Fruit fly (Drosophila melanogaster): ENCODE results near the gene cry.

cry gene

dm6 chr3R:19211778-19212177, at the start of gene cry:
cry (plus strand) TSS chr3R:19212154.
- no peak for TF ChIP-seq fd85E (GFP tag; optimal IDR thresholded peaks at IDR 0.05)
- peak; percentile 89 for TF ChIP-seq Eip75B (GFP tag; optimal IDR thresholded peaks at IDR 0.05)
- peak; percentile 94 for TF ChIP-seq OdsH (GFP tag; optimal IDR thresholded peaks at IDR 0.05)
- TF ChIP-seq CG7368 (GFP tag; optimal IDR thresholded peaks at IDR 0.05) = peak; percentile 74
- TF ChIP-seq CG6854 (GFP tag; optimal IDR thresholded peaks at IDR 0.05) = peak; percentile 40
- TF ChIP-seq CG6808 (GFP tag; optimal IDR thresholded peaks at IDR 0.05) = peak; percentile 89
- peak; percentile 82 for TF ChIP-seq CG6792 (GFP tag; optimal IDR thresholded peaks at IDR 0.05)
- no peak for TF ChIP-seq Hr38 (GFP tag; optimal IDR thresholded peaks at IDR 0.05)
- TF ChIP-seq CG11902 (GFP tag; optimal IDR thresholded peaks at IDR 0.05) = peak; percentile 81
- TF ChIP-seq Smox (GFP tag; optimal IDR thresholded peaks at IDR 0.05) = peak; percentile 74
- TF ChIP-seq CG8319 (GFP tag; optimal IDR thresholded peaks at IDR 0.05) = peak; percentile 74
- TF ChIP-seq Eip78C (GFP tag) = peak; percentile 97
- TF ChIP-seq CG1621 (tag; optimal IDR thresholded peaks at IDR 0.05) = peak; percentile 86
- peak; percentile 94 for TF ChIP-seq Ets96B (tag; optimal IDR thresholded peaks at IDR 0.05)
- TF ChIP-seq CG10669 (GFP tag; optimal IDR thresholded peaks at IDR 0.05) = peak; percentile 92
- TF ChIP-seq CG8119 (GFP tag; IDR thresholded peaks at IDR 0.05) = peak; percentile 90
- peak; percentile 75 for TF ChIP-seq dac (GFP tag; optimal IDR thresholded peaks at IDR 0.05)
- peak; percentile 77 for TF ChIP-seq eg (GFP tag; IDR thresholded peaks at IDR 0.05)
- TF ChIP-seq CG8632 (GFP tag; optimal IDR thresholded peaks at IDR 0.05) = peak; percentile 84
- no peak for TF ChIP-seq svp (GFP tag)
- TF ChIP-seq esn (GFP tag; optimal IDR thresholded peaks at IDR 0.05) = peak; percentile 84
- TF ChIP-seq Met (GFP tag; optimal IDR thresholded peaks at IDR 0.05) = peak; percentile 80
- peak; percentile 90 for TF ChIP-seq CG3032 (tag; optimal IDR thresholded peaks at IDR 0.05)
- TF ChIP-seq acj6 (GFP tag; optimal IDR thresholded peaks at IDR 0.05) = peak; percentile 93
- peak; percentile 85 for TF ChIP-seq CG9139 (GFP tag; optimal IDR thresholded peaks at IDR 0.05)
- peak; percentile 79 for TF ChIP-seq Sox15 (GFP tag; optimal IDR thresholded peaks at IDR 0.05)
- TF ChIP-seq Ets21C (GFP tag; optimal IDR thresholded peaks at IDR 0.05) = peak; percentile 59
- peak; percentile 88 for TF ChIP-seq CG4318 (GFP tag; optimal IDR thresholded peaks at IDR 0.05)
- peak; percentile 88 for TF ChIP-seq CG11762 (GFP tag; optimal IDR thresholded peaks at IDR 0.05; ENCODE audit: insufficient read depth)
- peak; percentile 78 for TF ChIP-seq CG11294 (GFP tag; IDR thresholded peaks at IDR 0.05)
- TF ChIP-seq Lpt (GFP tag; optimal IDR thresholded peaks at IDR 0.05) = peak; percentile 86
- no peak for TF ChIP-seq Eip93F (GFP tag; optimal IDR thresholded peaks at IDR 0.05)
- peak; percentile 84 for TF ChIP-seq pdm3 (GFP tag; optimal IDR thresholded peaks at IDR 0.05)
- peak; percentile 45 for TF ChIP-seq Blimp-1 (GFP tag; optimal IDR thresholded peaks at IDR 0.05)
- TF ChIP-seq CG6276 (GFP tag; optimal IDR thresholded peaks at IDR 0.05) = peak; percentile 90
- TF ChIP-seq CG31627 (GFP tag; optimal IDR thresholded peaks at IDR 0.05) = peak; percentile 75
- TF ChIP-seq Sox102F (GFP tag; optimal IDR thresholded peaks at IDR 0.05) = peak; percentile 60
- TF ChIP-seq Hr39 (GFP tag; optimal IDR thresholded peaks at IDR 0.05) = peak; percentile 72
- peak; percentile 92 for TF ChIP-seq achi (GFP tag; optimal IDR thresholded peaks at IDR 0.05)
- peak; percentile 83 for TF ChIP-seq CG16779 (tag; optimal IDR thresholded peaks at IDR 0.05)
- TF ChIP-seq dsx (GFP tag; optimal IDR thresholded peaks at IDR 0.05; ENCODE audit: poor library complexity, severe bottlenecking) = peak; percentile 89
- TF ChIP-seq Gug (GFP tag; IDR thresholded peaks at IDR 0.05) = peak; percentile 75
- TF ChIP-seq CG3919 (GFP tag; optimal IDR thresholded peaks at IDR 0.05) = peak; percentile 90
- peak; percentile 80 for TF ChIP-seq lz (GFP tag; optimal IDR thresholded peaks at IDR 0.05)
- TF ChIP-seq salr (GFP tag; optimal IDR thresholded peaks at IDR 0.05) = peak; percentile 84 to 89
- peak; percentile 91 for TF ChIP-seq spab (GFP tag; optimal IDR thresholded peaks at IDR 0.05)
- peak; percentile 85 for TF ChIP-seq Hr4 (GFP tag; optimal IDR thresholded peaks at IDR 0.05)
- peak; percentile 34 for TF ChIP-seq vri (GFP tag; optimal IDR thresholded peaks at IDR 0.05)
- TF ChIP-seq topi (GFP tag; optimal IDR thresholded peaks at IDR 0.05) = peak; percentile 76
- peak; percentile 86 for TF ChIP-seq Sox14 (GFP tag; optimal IDR thresholded peaks at IDR 0.05)
- TF ChIP-seq CG15336 (GFP tag; IDR thresholded peaks at IDR 0.05) = peak; percentile 87
- TF ChIP-seq cyc (GFP tag; optimal IDR thresholded peaks at IDR 0.05) = peak; percentile 80
- peak; percentile 84 for TF ChIP-seq CG34406 (GFP tag; optimal IDR thresholded peaks at IDR 0.05)

All from whole organism, prepupa.